Worm (Caenorhabditis elegans) whole organism, L4 larva: ENCODE results near the gene nhr-234.
A peak's percentile ranks its signal among the peaks of the same experiment; 100 is the strongest.

Source experiments
- D1046.2 ChIP-seq: fragments of 200-800 bp; sonication (Bioruptor generic); IDR thresholded peaks from 2 replicates; pipeline ENCODE4 v1.3.6; 2022; ENCODE audit warnings: missing genetic modification characterization, missing compliant biosample characterization
- F37D6.2 ChIP-seq: sonication (generic microtip); optimal IDR thresholded peaks from 2 replicates; lab custom pipeline; 2016; ENCODE audit warnings: mild to moderate bottlenecking, missing genetic modification characterization, missing compliant biosample characterization
- F44E2.7 ChIP-seq: fragments of 200-800 bp; sonication (Bioruptor generic); IDR thresholded peaks from 2 replicates; pipeline ENCODE4 v2.1.2; 2022; ENCODE audit warnings: missing genetic modification characterization, missing compliant biosample characterization
- F49E8.2 ChIP-seq: sonication (generic microtip); optimal IDR thresholded peaks from 2 replicates; lab custom pipeline; 2016; ENCODE audit warnings: missing compliant biosample characterization, mild to moderate bottlenecking, missing genetic modification characterization, borderline replicate concordance
- R02D3.7 ChIP-seq: fragments of 150-350 bp; sonication (generic microtip); optimal IDR thresholded peaks from 3 replicates; lab custom pipeline; 2014; ENCODE audit warnings: missing biosample characterization, missing genetic modification characterization
- T20F7.1 ChIP-seq: fragments of 200-800 bp; sonication (Bioruptor generic); optimal IDR thresholded peaks from 2 replicates; lab custom pipeline; 2018; ENCODE audit warnings: mild to moderate bottlenecking, missing genetic modification characterization, missing compliant biosample characterization
- ZK337.2 ChIP-seq: fragments of 200-800 bp; sonication (Bioruptor generic); IDR thresholded peaks from 2 replicates; pipeline ENCODE4 v1.3.6; 2022; ENCODE audit warnings: missing genetic modification reagents, missing genetic modification characterization, missing compliant biosample characterization
- aly-2 ChIP-seq: sonication (generic microtip); optimal IDR thresholded peaks from 2 replicates; lab custom pipeline; 2018; ENCODE audit warnings: missing biosample characterization, missing genetic modification characterization
- attf-4 ChIP-seq: sonication (generic microtip); optimal IDR thresholded peaks from 3 replicates; lab custom pipeline; 2017; ENCODE audit warnings: missing biosample characterization, missing genetic modification characterization
- ceh-20 ChIP-seq: fragments of 200-800 bp; sonication (Bioruptor generic); IDR thresholded peaks from 2 replicates; pipeline ENCODE4 v1.3.6; 2022; ENCODE audit warnings: missing genetic modification reagents, missing genetic modification characterization, missing compliant biosample characterization
- ceh-28 ChIP-seq: fragments of 150-350 bp; optimal IDR thresholded peaks from 2 replicates; lab custom pipeline; 2014; ENCODE audit warnings: missing biosample characterization, missing genetic modification reagents, missing genetic modification characterization
- ceh-62 ChIP-seq: sonication (generic microtip); optimal IDR thresholded peaks from 2 replicates; lab custom pipeline; 2017; ENCODE audit warnings: missing biosample characterization, missing genetic modification characterization
- ces-1 ChIP-seq: fragments of 150-350 bp; sonication (generic microtip); optimal IDR thresholded peaks from 4 replicates; lab custom pipeline; 2014; ENCODE audit warnings: missing biosample characterization, missing genetic modification reagents, missing genetic modification characterization
- cey-2 ChIP-seq: sonication (generic microtip); optimal IDR thresholded peaks from 3 replicates; lab custom pipeline; 2017; ENCODE audit warnings: missing genetic modification characterization, mild to moderate bottlenecking, missing compliant biosample characterization, antibody characterized with exemption, borderline replicate concordance; ENCODE audit not compliant: insufficient read depth
- dpl-1 ChIP-seq: fragments of 150-350 bp; optimal IDR thresholded peaks from 2 replicates; lab custom pipeline; 2014; ENCODE audit warnings: missing biosample characterization, missing genetic modification reagents, missing genetic modification characterization
- duxl-1 ChIP-seq: sonication (generic microtip); optimal IDR thresholded peaks from 2 replicates; lab custom pipeline; 2016; ENCODE audit warnings: mild to moderate bottlenecking, missing genetic modification characterization, moderate library complexity, missing compliant biosample characterization; ENCODE audit not compliant: poor library complexity
- fkh-10 ChIP-seq: fragments of 150-350 bp; optimal IDR thresholded peaks from 2 replicates; lab custom pipeline; 2014; ENCODE audit warnings: missing biosample characterization, missing genetic modification reagents, missing genetic modification characterization
- gei-8 ChIP-seq: fragments of 200-800 bp; sonication (Bioruptor generic); optimal IDR thresholded peaks from 2 replicates; lab custom pipeline; 2018; ENCODE audit warnings: mild to moderate bottlenecking, missing genetic modification characterization, missing compliant biosample characterization
- hif-1 ChIP-seq, 2 experiments: sonication (generic microtip); optimal IDR thresholded peaks; 2 replicates each; lab custom pipeline; 2016 to 2017; ENCODE audit warnings: missing compliant biosample characterization in 2 of 2, missing genetic modification characterization in 2 of 2, missing genetic modification reagents in 2 of 2, missing genotype in 2 of 2, mild to moderate bottlenecking in 1 of 2
- hlh-11 ChIP-seq: fragments of 200-800 bp; sonication (Bioruptor generic); optimal IDR thresholded peaks from 2 replicates; lab custom pipeline; 2018; ENCODE audit warnings: mild to moderate bottlenecking, missing genetic modification characterization, missing compliant biosample characterization
- hlh-30 ChIP-seq: sonication (generic microtip); optimal IDR thresholded peaks from 2 replicates; lab custom pipeline; 2017; ENCODE audit warnings: antibody characterized with exemption, mild to moderate bottlenecking, missing genetic modification characterization, missing compliant biosample characterization; ENCODE audit not compliant: insufficient read depth
- lim-7 ChIP-seq: fragments of 200-800 bp; sonication (Bioruptor generic); IDR thresholded peaks from 2 replicates; pipeline ENCODE4 v1.3.6; 2022; ENCODE audit warnings: missing genetic modification characterization, missing compliant biosample characterization
- lin-13 ChIP-seq: fragments of 150-350 bp; optimal IDR thresholded peaks from 2 replicates; lab custom pipeline; 2014; ENCODE audit warnings: missing biosample characterization, missing genetic modification reagents, missing genetic modification characterization
- lin-29 ChIP-seq: fragments of 200-800 bp; sonication (Bioruptor generic); IDR thresholded peaks from 2 replicates; pipeline ENCODE4 v1.3.6; 2022; ENCODE audit warnings: missing genetic modification reagents, missing genetic modification characterization, missing compliant biosample characterization
- lin-38 ChIP-seq: fragments of 200-800 bp; sonication (Bioruptor generic); IDR thresholded peaks from 2 replicates; pipeline ENCODE4 v1.3.6; 2022; ENCODE audit warnings: missing genetic modification reagents, missing genetic modification characterization, missing compliant biosample characterization
- lir-3 ChIP-seq: sonication (generic microtip); optimal IDR thresholded peaks from 2 replicates; lab custom pipeline; 2016; ENCODE audit warnings: mild to moderate bottlenecking, missing genetic modification characterization, missing compliant biosample characterization
- mdl-1 ChIP-seq, 2 experiments: fragments of 150-350 bp in 1 of 2; sonication (generic microtip) in 1 of 2; optimal IDR thresholded peaks; 2 replicates each; lab custom pipeline; 2014 to 2017; ENCODE audit warnings: missing biosample characterization in 2 of 2, missing genetic modification characterization in 2 of 2
- mep-1 ChIP-seq: fragments of 150-350 bp; sonication (generic microtip); optimal IDR thresholded peaks from 3 replicates; lab custom pipeline; 2014; ENCODE audit warnings: missing biosample characterization, missing genetic modification characterization
- mes-2 ChIP-seq: sonication (generic microtip); optimal IDR thresholded peaks from 2 replicates; lab custom pipeline; 2016; ENCODE audit warnings: missing genotype, mild to moderate bottlenecking, missing genetic modification characterization, missing compliant biosample characterization; ENCODE audit not compliant: poor library complexity, severe bottlenecking
- mxl-2 ChIP-seq: fragments of 200-800 bp; sonication (Bioruptor generic); conservative IDR thresholded peaks from 2 replicates; pipeline ENCODE4 v1.3.6; 2022; ENCODE audit warnings: missing genetic modification reagents, missing genetic modification characterization, missing compliant biosample characterization
- nhr-10 ChIP-seq: fragments of 150-350 bp; optimal IDR thresholded peaks from 2 replicates; lab custom pipeline; 2014; ENCODE audit warnings: missing biosample characterization, missing genetic modification characterization
- nhr-102 ChIP-seq: sonication (generic microtip); optimal IDR thresholded peaks from 2 replicates; lab custom pipeline; 2016; ENCODE audit warnings: mild to moderate bottlenecking, missing genetic modification characterization, moderate library complexity, missing compliant biosample characterization
- nhr-11 ChIP-seq: fragments of 150-350 bp; optimal IDR thresholded peaks from 2 replicates; lab custom pipeline; 2014; ENCODE audit warnings: missing biosample characterization, missing genetic modification characterization
- nhr-111 ChIP-seq: fragments of 200-800 bp; sonication (Bioruptor generic); optimal IDR thresholded peaks from 2 replicates; lab custom pipeline; 2018; ENCODE audit warnings: mild to moderate bottlenecking, missing genetic modification characterization, missing compliant biosample characterization
- nhr-25 ChIP-seq: sonication (generic microtip); optimal IDR thresholded peaks from 2 replicates; lab custom pipeline; 2017; ENCODE audit warnings: missing genetic modification characterization, mild to moderate bottlenecking, missing compliant biosample characterization, antibody characterized with exemption, moderate library complexity, borderline replicate concordance; ENCODE audit not compliant: insufficient read depth
- nhr-28 ChIP-seq: fragments of 150-350 bp; optimal IDR thresholded peaks from 2 replicates; lab custom pipeline; 2014; ENCODE audit warnings: missing biosample characterization, missing genetic modification characterization
- nhr-48 ChIP-seq: sonication (generic microtip); optimal IDR thresholded peaks from 2 replicates; lab custom pipeline; 2016; ENCODE audit warnings: mild to moderate bottlenecking, missing genetic modification characterization, missing compliant biosample characterization
- nhr-76 ChIP-seq: fragments of 150-350 bp; optimal IDR thresholded peaks from 2 replicates; lab custom pipeline; 2014; ENCODE audit warnings: missing biosample characterization, missing genetic modification characterization
- nhr-77 ChIP-seq: fragments of 150-350 bp; optimal IDR thresholded peaks from 2 replicates; lab custom pipeline; 2014; ENCODE audit warnings: missing biosample characterization, missing genetic modification characterization
- php-3 ChIP-seq: fragments of 200-800 bp; sonication (Bioruptor generic); IDR thresholded peaks from 2 replicates; pipeline ENCODE4 v1.3.6; 2022; ENCODE audit warnings: missing genetic modification reagents, missing genetic modification characterization, missing compliant biosample characterization
- pqm-1 ChIP-seq: sonication (generic microtip); optimal IDR thresholded peaks from 2 replicates; lab custom pipeline; 2017; ENCODE audit warnings: missing biosample characterization, missing genetic modification characterization
- rbr-2 ChIP-seq: sonication (generic microtip); optimal IDR thresholded peaks from 2 replicates; lab custom pipeline; 2016; ENCODE audit warnings: missing genotype, missing genetic modification characterization, missing compliant biosample characterization
- set-16 ChIP-seq: fragments of 200-800 bp; sonication (Bioruptor generic); IDR thresholded peaks from 2 replicates; pipeline ENCODE4 v1.3.6; 2022; ENCODE audit warnings: missing genetic modification reagents, missing genetic modification characterization, missing compliant biosample characterization
- snpc-1.2 ChIP-seq: fragments of 200-800 bp; sonication (Bioruptor generic); IDR thresholded peaks from 2 replicates; pipeline ENCODE4 v1.3.6; 2022; ENCODE audit warnings: missing genetic modification reagents, missing genetic modification characterization, missing compliant biosample characterization
- snpc-4 ChIP-seq: fragments of 150-350 bp; optimal IDR thresholded peaks from 2 replicates; lab custom pipeline; 2014; ENCODE audit warnings: missing biosample characterization, missing genetic modification characterization
- spr-1 ChIP-seq: sonication (generic microtip); optimal IDR thresholded peaks from 2 replicates; lab custom pipeline; 2016; ENCODE audit warnings: mild to moderate bottlenecking, missing genetic modification characterization, missing compliant biosample characterization
- spr-3 ChIP-seq: fragments of 200-800 bp; sonication (Bioruptor generic); optimal IDR thresholded peaks from 2 replicates; lab custom pipeline; 2018; ENCODE audit warnings: mild to moderate bottlenecking, missing genetic modification characterization, missing compliant biosample characterization
- tra-1 ChIP-seq: fragments of 200-800 bp; sonication (Bioruptor generic); IDR thresholded peaks from 2 replicates; pipeline ENCODE4 v1.3.6; 2022; ENCODE audit warnings: missing genetic modification reagents, missing genetic modification characterization, missing compliant biosample characterization
- vab-7 ChIP-seq: fragments of 200-800 bp; sonication (Bioruptor generic); IDR thresholded peaks from 2 replicates; pipeline ENCODE4 v1.3.6; 2022; ENCODE audit warnings: missing genetic modification reagents, missing genetic modification characterization, missing compliant biosample characterization
- zag-1 ChIP-seq: fragments of 150-350 bp; optimal IDR thresholded peaks from 2 replicates; lab custom pipeline; 2014; ENCODE audit warnings: missing biosample characterization, missing genetic modification characterization
- zfp-3 ChIP-seq: fragments of 200-800 bp; sonication (Bioruptor generic); conservative IDR thresholded peaks from 2 replicates; pipeline ENCODE4 v1.3.6; 2022; ENCODE audit warnings: missing genetic modification reagents, missing genetic modification characterization, missing compliant biosample characterization

nhr-234 gene

ce11 chrII:12625673-12626072 lies 10.8 kb upstream of the nhr-234 start:
- TF ChIP-seq duxl-1 (tag; lab: Kevin White, UChicago): no peak
- TF ChIP-seq tra-1 (GFP tag; lab: Robert Waterston, UW): no peak
- TF ChIP-seq attf-4 (tag; lab: Kevin White, UChicago): no peak
- no peak for TF ChIP-seq mep-1 (tag; lab: Kevin White, UChicago)
- no peak for TF ChIP-seq pqm-1 (tag; lab: Kevin White, UChicago)
- no peak for TF ChIP-seq snpc-1.2 (GFP tag; lab: Robert Waterston, UW)
- no peak for TF ChIP-seq F44E2.7 (GFP tag; lab: Robert Waterston, UW)
- no peak for TF ChIP-seq ceh-62 (tag; lab: Kevin White, UChicago)
- no peak for TF ChIP-seq rbr-2 (tag; lab: Kevin White, UChicago)
- no peak for TF ChIP-seq vab-7 (GFP tag; lab: Robert Waterston, UW)
- TF ChIP-seq cey-2 (tag; lab: Kevin White, UChicago): peak; percentile 79
- TF ChIP-seq nhr-77 (tag; lab: Kevin White, UChicago): no peak
- peak; percentile 76 for TF ChIP-seq hlh-11 (tag; lab: Kevin White, UChicago)
- TF ChIP-seq gei-8 (GFP tag; lab: Kevin White, UChicago): no peak
- TF ChIP-seq R02D3.7: no peak
- peak; percentile 54 for TF ChIP-seq hlh-30
- TF ChIP-seq zag-1: no peak
- no peak for TF ChIP-seq F49E8.2 (tag; lab: Kevin White, UChicago)
- TF ChIP-seq F37D6.2 (tag; lab: Kevin White, UChicago): no peak
- no peak for TF ChIP-seq lir-3
- no peak for TF ChIP-seq zfp-3
- TF ChIP-seq dpl-1 (GFP tag; lab: Kevin White, UChicago): no peak
- no peak for TF ChIP-seq ZK337.2 (GFP tag; lab: Robert Waterston, UW)
- TF ChIP-seq nhr-11 (tag; lab: Kevin White, UChicago): no peak
- TF ChIP-seq ces-1 (GFP tag; lab: Kevin White, UChicago): no peak
- no peak for TF ChIP-seq lin-38 (GFP tag; lab: Robert Waterston, UW)
- no peak for TF ChIP-seq php-3
- no peak for TF ChIP-seq mes-2
- no peak for TF ChIP-seq lin-13
- TF ChIP-seq hif-1 (tag; optimal IDR thresholded peaks at IDR 0.05; lab: Kevin White, UChicago): peak in 1 of 2 experiments; percentile 86
- TF ChIP-seq nhr-48 (tag; lab: Kevin White, UChicago): peak; percentile 70
- 0 out of 2 replicates have a peak, but pooled peaks have one; percentile 19 for TF ChIP-seq ceh-20 (GFP tag; lab: Robert Waterston, UW)
- TF ChIP-seq nhr-28 (tag; lab: Kevin White, UChicago): peak; percentile 90
- no peak for TF ChIP-seq T20F7.1 (GFP tag; lab: Kevin White, UChicago)
- TF ChIP-seq nhr-102 (tag; lab: Kevin White, UChicago): no peak
- no peak for TF ChIP-seq lim-7 (GFP tag; lab: Robert Waterston, UW)
- peak; percentile 41 for TF ChIP-seq nhr-76
- TF ChIP-seq fkh-10: no peak
- TF ChIP-seq lin-29 (GFP tag; lab: Robert Waterston, UW): no peak
- peak; percentile 52 for TF ChIP-seq nhr-25
- TF ChIP-seq nhr-111: no peak
- TF ChIP-seq aly-2 (tag; lab: Kevin White, UChicago): no peak
- no peak for TF ChIP-seq spr-3 (GFP tag; lab: Kevin White, UChicago)
- TF ChIP-seq ceh-28 (tag; lab: Kevin White, UChicago): no peak
- no peak for TF ChIP-seq mxl-2 (GFP tag; lab: Robert Waterston, UW)
- TF ChIP-seq spr-1 (tag; lab: Kevin White, UChicago): no peak
- TF ChIP-seq snpc-4 (tag; lab: Kevin White, UChicago): no peak
- TF ChIP-seq set-16 (GFP tag; lab: Robert Waterston, UW): no peak
- TF ChIP-seq mdl-1 (tag; optimal IDR thresholded peaks at IDR 0.05; lab: Kevin White, UChicago): peak; percentile 35 to 85
- TF ChIP-seq D1046.2: no peak
- TF ChIP-seq nhr-10 (tag; lab: Kevin White, UChicago): peak; percentile 10
